Fruit fly (Drosophila melanogaster) whole organism, pupa: Measurements from ENCODE around the gene CG46308.

Experiments used
- CG14655 ChIP-seq: fragments of 200-800 bp; sonication (Bioruptor generic); optimal IDR thresholded peaks from 3 replicates; lab custom pipeline; 2017; ENCODE audit warnings: mild to moderate bottlenecking, missing biosample characterization, missing genetic modification reagents, missing genetic modification characterization
- CG15710 ChIP-seq: fragments of 200-800 bp; sonication (Bioruptor generic); optimal IDR thresholded peaks from 2 replicates; lab custom pipeline; 2018; ENCODE audit warnings: missing biosample characterization, mild to moderate bottlenecking, missing genetic modification characterization, moderate library complexity
- CG4496 ChIP-seq: fragments of 200-800 bp; sonication (Bioruptor generic); IDR thresholded peaks from 3 replicates; pipeline ENCODE4 v1.3.6; 2022; ENCODE audit warnings: missing biosample characterization, missing genetic modification characterization
- CG8159 ChIP-seq: fragments of 200-800 bp; sonication (Bioruptor generic); optimal IDR thresholded peaks from 3 replicates; lab custom pipeline; 2018; ENCODE audit warnings: missing biosample characterization, mild to moderate bottlenecking, missing genetic modification characterization, moderate library complexity
- Ets98B ChIP-seq: fragments of 200-800 bp; sonication (Bioruptor generic); IDR thresholded peaks from 2 replicates; pipeline ENCODE4 v1.3.6; 2022; ENCODE audit warnings: missing biosample characterization, missing genetic modification characterization
- Pif1A ChIP-seq: fragments of 200-800 bp; sonication (Bioruptor generic); optimal IDR thresholded peaks from 3 replicates; lab custom pipeline; 2016; ENCODE audit warnings: missing biosample characterization, missing genetic modification characterization
- gl ChIP-seq: fragments of 200-800 bp; sonication (Bioruptor generic); optimal IDR thresholded peaks from 2 replicates; lab custom pipeline; 2018; ENCODE audit warnings: missing biosample characterization, mild to moderate bottlenecking, missing genetic modification characterization
- rn ChIP-seq: fragments of 200-800 bp; sonication (Bioruptor generic); IDR thresholded peaks from 2 replicates; pipeline ENCODE4 v1.3.6; 2022; ENCODE audit warnings: missing biosample characterization, missing genetic modification characterization

DNA sequence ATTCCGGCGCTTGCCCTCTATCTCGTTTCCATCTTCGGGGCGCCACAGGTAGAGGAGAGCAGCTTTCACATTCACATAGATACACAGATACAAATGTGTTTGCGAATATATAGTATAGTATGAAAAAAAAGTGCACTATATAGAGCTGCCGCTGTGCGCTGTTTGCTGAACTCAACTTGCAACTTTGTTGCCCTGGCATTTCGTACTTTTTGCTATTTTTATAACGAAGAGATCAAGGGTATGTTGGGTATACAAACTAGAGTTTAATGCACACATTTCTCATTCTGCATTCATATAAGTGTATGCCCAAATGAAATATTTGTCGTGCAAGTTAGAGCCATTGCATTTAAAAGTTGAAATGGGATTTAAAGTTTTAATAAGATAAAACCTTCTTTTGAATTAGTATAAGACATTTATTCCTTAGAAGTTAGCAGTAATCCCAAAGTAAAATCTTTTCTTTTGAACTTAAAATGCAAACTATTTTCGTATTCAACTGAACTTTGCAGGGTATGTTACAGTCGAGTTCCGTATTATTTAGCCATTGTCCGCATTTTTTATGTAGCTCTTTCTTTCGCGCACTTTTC, 30.6 kb upstream of the CG46308 start:
- TF ChIP-seq Pif1A (peak; percentile 8), CG8159 (peak; percentile 36), Ets98B (GFP tag; lab: Robert Waterston, UW) (no peak), rn (GFP tag; lab: Robert Waterston, UW) (no peak), CG4496 (no peak), CG15710 (tag; lab: Kevin White, UChicago) (no peak), gl (no peak), CG14655 (GFP tag; lab: Kevin White, UChicago) (peak; percentile 43)
